Worm (Caenorhabditis elegans) whole organism, L4 larva: ENCODE results near the gene fbxb-47.

Experiments used
- F44E2.7 ChIP-seq: fragments of 200-800 bp; sonication (Bioruptor generic); IDR thresholded peaks from 2 replicates; pipeline ENCODE4 v2.1.2; 2022; ENCODE audit warnings: missing genetic modification characterization, missing compliant biosample characterization
- T20F7.1 ChIP-seq: fragments of 200-800 bp; sonication (Bioruptor generic); optimal IDR thresholded peaks from 2 replicates; lab custom pipeline; 2018; ENCODE audit warnings: mild to moderate bottlenecking, missing genetic modification characterization, missing compliant biosample characterization
- Y75B8A.6 ChIP-seq: fragments of 200-800 bp; sonication (Bioruptor generic); IDR thresholded peaks from 2 replicates; pipeline ENCODE4 v1.3.6; 2022; ENCODE audit warnings: missing genetic modification reagents, missing genetic modification characterization, missing compliant biosample characterization
- ZK337.2 ChIP-seq: fragments of 200-800 bp; sonication (Bioruptor generic); IDR thresholded peaks from 2 replicates; pipeline ENCODE4 v1.3.6; 2022; ENCODE audit warnings: missing genetic modification reagents, missing genetic modification characterization, missing compliant biosample characterization
- aha-1 ChIP-seq: fragments of 150-350 bp; peaks from one replicate; lab custom pipeline; 2014; ENCODE audit warnings: missing biosample characterization, missing genetic modification characterization
- arid-1 ChIP-seq: fragments of 200-800 bp; sonication (Bioruptor generic); conservative IDR thresholded peaks from 2 replicates; pipeline ENCODE4 v1.3.6; 2022; ENCODE audit warnings: missing genetic modification reagents, missing genetic modification characterization, missing compliant biosample characterization
- ceh-44 ChIP-seq: fragments of 200-800 bp; sonication (Bioruptor generic); IDR thresholded peaks from 2 replicates; pipeline ENCODE4 v1.3.6; 2022; ENCODE audit warnings: missing genetic modification reagents, missing genetic modification characterization, missing compliant biosample characterization
- ceh-62 ChIP-seq: sonication (generic microtip); optimal IDR thresholded peaks from 2 replicates; lab custom pipeline; 2017; ENCODE audit warnings: missing biosample characterization, missing genetic modification characterization
- cey-2 ChIP-seq: sonication (generic microtip); optimal IDR thresholded peaks from 3 replicates; lab custom pipeline; 2017; ENCODE audit warnings: missing genetic modification characterization, mild to moderate bottlenecking, missing compliant biosample characterization, antibody characterized with exemption, borderline replicate concordance; ENCODE audit not compliant: insufficient read depth
- daf-12 ChIP-seq: fragments of 150-350 bp; optimal IDR thresholded peaks from 2 replicates; lab custom pipeline; 2014; ENCODE audit warnings: missing biosample characterization, missing genetic modification reagents, missing genetic modification characterization
- dve-1 ChIP-seq: sonication (generic microtip); optimal IDR thresholded peaks from 2 replicates; lab custom pipeline; 2017; ENCODE audit warnings: antibody characterized with exemption, mild to moderate bottlenecking, missing genetic modification characterization, missing compliant biosample characterization; ENCODE audit not compliant: insufficient read depth
- gei-8 ChIP-seq: fragments of 200-800 bp; sonication (Bioruptor generic); optimal IDR thresholded peaks from 2 replicates; lab custom pipeline; 2018; ENCODE audit warnings: mild to moderate bottlenecking, missing genetic modification characterization, missing compliant biosample characterization
- hlh-30 ChIP-seq: sonication (generic microtip); optimal IDR thresholded peaks from 2 replicates; lab custom pipeline; 2017; ENCODE audit warnings: antibody characterized with exemption, mild to moderate bottlenecking, missing genetic modification characterization, missing compliant biosample characterization; ENCODE audit not compliant: insufficient read depth
- jun-1 ChIP-seq: fragments of 150-350 bp; optimal IDR thresholded peaks from 2 replicates; lab custom pipeline; 2014; ENCODE audit warnings: missing biosample characterization, missing genetic modification reagents, missing genetic modification characterization
- lin-29 ChIP-seq: fragments of 200-800 bp; sonication (Bioruptor generic); IDR thresholded peaks from 2 replicates; pipeline ENCODE4 v1.3.6; 2022; ENCODE audit warnings: missing genetic modification reagents, missing genetic modification characterization, missing compliant biosample characterization
- lin-38 ChIP-seq: fragments of 200-800 bp; sonication (Bioruptor generic); IDR thresholded peaks from 2 replicates; pipeline ENCODE4 v1.3.6; 2022; ENCODE audit warnings: missing genetic modification reagents, missing genetic modification characterization, missing compliant biosample characterization
- lir-3 ChIP-seq: sonication (generic microtip); optimal IDR thresholded peaks from 2 replicates; lab custom pipeline; 2016; ENCODE audit warnings: mild to moderate bottlenecking, missing genetic modification characterization, missing compliant biosample characterization
- lsy-2 ChIP-seq, 2 experiments: fragments of 150-350 bp in 1 of 2; sonication (generic microtip) in 1 of 2; optimal IDR thresholded peaks; 2 replicates each; lab custom pipeline; 2014 to 2017; ENCODE audit warnings: missing biosample characterization in 2 of 2, missing genetic modification characterization in 2 of 2
- madf-5 ChIP-seq, 2 experiments: fragments of 200-800 bp; sonication (Bioruptor generic); IDR thresholded peaks; 2 replicates each; pipeline ENCODE4 v1.3.6; 2022; ENCODE audit warnings: missing compliant biosample characterization in 2 of 2, missing genetic modification characterization in 2 of 2
- mes-2 ChIP-seq: sonication (generic microtip); optimal IDR thresholded peaks from 2 replicates; lab custom pipeline; 2016; ENCODE audit warnings: missing genotype, mild to moderate bottlenecking, missing genetic modification characterization, missing compliant biosample characterization; ENCODE audit not compliant: poor library complexity, severe bottlenecking
- mxl-2 ChIP-seq: fragments of 200-800 bp; sonication (Bioruptor generic); conservative IDR thresholded peaks from 2 replicates; pipeline ENCODE4 v1.3.6; 2022; ENCODE audit warnings: missing genetic modification reagents, missing genetic modification characterization, missing compliant biosample characterization
- mxl-3 ChIP-seq: fragments of 200-800 bp; sonication (Bioruptor generic); optimal IDR thresholded peaks from 2 replicates; lab custom pipeline; 2018; ENCODE audit warnings: mild to moderate bottlenecking, missing genetic modification characterization, missing compliant biosample characterization
- nhr-28 ChIP-seq: fragments of 150-350 bp; optimal IDR thresholded peaks from 2 replicates; lab custom pipeline; 2014; ENCODE audit warnings: missing biosample characterization, missing genetic modification characterization
- nhr-6 ChIP-seq: fragments of 150-350 bp; optimal IDR thresholded peaks from 2 replicates; lab custom pipeline; 2014; ENCODE audit warnings: missing biosample characterization, missing genetic modification characterization
- nhr-76 ChIP-seq: fragments of 150-350 bp; optimal IDR thresholded peaks from 2 replicates; lab custom pipeline; 2014; ENCODE audit warnings: missing biosample characterization, missing genetic modification characterization
- nhr-77 ChIP-seq: fragments of 150-350 bp; optimal IDR thresholded peaks from 2 replicates; lab custom pipeline; 2014; ENCODE audit warnings: missing biosample characterization, missing genetic modification characterization
- php-3 ChIP-seq: fragments of 200-800 bp; sonication (Bioruptor generic); IDR thresholded peaks from 2 replicates; pipeline ENCODE4 v1.3.6; 2022; ENCODE audit warnings: missing genetic modification reagents, missing genetic modification characterization, missing compliant biosample characterization
- rbr-2 ChIP-seq: sonication (generic microtip); optimal IDR thresholded peaks from 2 replicates; lab custom pipeline; 2016; ENCODE audit warnings: missing genotype, missing genetic modification characterization, missing compliant biosample characterization
- set-16 ChIP-seq: fragments of 200-800 bp; sonication (Bioruptor generic); IDR thresholded peaks from 2 replicates; pipeline ENCODE4 v1.3.6; 2022; ENCODE audit warnings: missing genetic modification reagents, missing genetic modification characterization, missing compliant biosample characterization
- snpc-4 ChIP-seq: fragments of 150-350 bp; optimal IDR thresholded peaks from 2 replicates; lab custom pipeline; 2014; ENCODE audit warnings: missing biosample characterization, missing genetic modification characterization
- spr-3 ChIP-seq: fragments of 200-800 bp; sonication (Bioruptor generic); optimal IDR thresholded peaks from 2 replicates; lab custom pipeline; 2018; ENCODE audit warnings: mild to moderate bottlenecking, missing genetic modification characterization, missing compliant biosample characterization
- tag-97 ChIP-seq: fragments of 200-800 bp; sonication (Bioruptor generic); IDR thresholded peaks from 2 replicates; pipeline ENCODE4 v1.3.6; 2022; ENCODE audit warnings: missing genetic modification characterization, missing compliant biosample characterization
- tra-1 ChIP-seq: fragments of 200-800 bp; sonication (Bioruptor generic); IDR thresholded peaks from 2 replicates; pipeline ENCODE4 v1.3.6; 2022; ENCODE audit warnings: missing genetic modification reagents, missing genetic modification characterization, missing compliant biosample characterization
- vab-7 ChIP-seq: fragments of 200-800 bp; sonication (Bioruptor generic); IDR thresholded peaks from 2 replicates; pipeline ENCODE4 v1.3.6; 2022; ENCODE audit warnings: missing genetic modification reagents, missing genetic modification characterization, missing compliant biosample characterization
- zag-1 ChIP-seq: fragments of 150-350 bp; optimal IDR thresholded peaks from 2 replicates; lab custom pipeline; 2014; ENCODE audit warnings: missing biosample characterization, missing genetic modification characterization
- zfp-3 ChIP-seq: fragments of 200-800 bp; sonication (Bioruptor generic); conservative IDR thresholded peaks from 2 replicates; pipeline ENCODE4 v1.3.6; 2022; ENCODE audit warnings: missing genetic modification reagents, missing genetic modification characterization, missing compliant biosample characterization
- ztf-7 ChIP-seq: fragments of 150-350 bp; optimal IDR thresholded peaks from 2 replicates; lab custom pipeline; 2014; ENCODE audit warnings: missing biosample characterization, missing genetic modification characterization

The fbxb-47 gene

DNA sequence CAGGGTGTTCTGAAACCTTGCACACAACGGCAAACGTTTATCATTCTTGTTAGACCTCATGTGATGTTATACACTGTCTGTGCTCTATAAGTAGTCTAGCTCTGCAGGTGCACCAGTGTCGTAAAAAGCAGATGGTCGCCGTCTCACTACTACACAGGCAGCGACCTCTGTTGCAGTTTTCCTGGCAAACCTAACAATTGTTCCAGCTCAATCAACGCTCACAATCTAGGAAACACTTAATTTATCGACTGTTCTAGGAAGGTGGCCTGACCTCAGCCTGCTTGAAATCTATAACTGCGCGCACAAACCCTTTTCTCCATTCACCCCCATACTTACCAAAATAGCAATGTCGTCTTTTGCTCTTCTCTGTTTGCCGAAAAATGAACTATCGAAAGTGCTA is 21.1 kb upstream of the fbxb-47 start, which contains the start of gene fbxb-11:
Gene fbxb-11, plus strand, starts transcription at position 301 of the 400 bp plus-strand sequence.
- no peak for TF ChIP-seq hlh-30 (tag; lab: Kevin White, UChicago)
- no peak for TF ChIP-seq zfp-3 (GFP tag; lab: Robert Waterston, UW)
- TF ChIP-seq tag-97: no peak
- TF ChIP-seq cey-2: no peak
- no peak for TF ChIP-seq nhr-28

DNA sequence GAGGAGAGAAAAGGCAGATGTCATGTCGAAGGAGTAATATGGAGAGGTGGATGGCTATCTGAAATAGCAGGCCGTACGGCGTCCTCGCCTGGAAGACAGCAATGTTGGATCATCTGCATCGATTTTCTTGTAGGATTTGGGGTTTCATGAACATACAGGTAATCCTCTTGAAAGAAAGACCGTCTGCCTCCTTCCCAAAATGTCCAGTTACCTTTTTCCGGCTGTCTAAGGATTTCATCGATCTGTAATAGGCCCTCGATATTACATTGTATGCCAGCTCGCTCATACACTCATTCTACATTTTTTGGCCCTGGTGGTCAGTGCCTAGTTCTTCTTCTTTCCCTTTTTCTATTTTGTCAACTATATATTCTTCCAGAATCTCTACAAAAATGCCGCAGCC is 19.1 kb upstream of the fbxb-47 start, which contains the start of the genes fbxb-5 and btb-8:
Gene fbxb-5, minus strand, starts transcription at position 101 of the 400 bp plus-strand sequence.
Gene btb-8, plus strand, starts transcription at position 377 of the 400 bp plus-strand sequence.
- TF ChIP-seq zag-1 (tag; lab: Kevin White, UChicago) (no peak), mxl-2 (GFP tag; lab: Robert Waterston, UW) (no peak), nhr-77 (no peak), Y75B8A.6 (GFP tag; lab: Robert Waterston, UW) (no peak), ztf-7 (tag; lab: Kevin White, UChicago) (no peak), gei-8 (no peak), lin-38 (GFP tag; lab: Robert Waterston, UW) (no peak), ceh-62 (tag; lab: Kevin White, UChicago) (no peak), tra-1 (no peak), ZK337.2 (GFP tag; lab: Robert Waterston, UW) (no peak), rbr-2 (tag; lab: Kevin White, UChicago) (no peak), daf-12 (tag; lab: Kevin White, UChicago) (no peak)

DNA sequence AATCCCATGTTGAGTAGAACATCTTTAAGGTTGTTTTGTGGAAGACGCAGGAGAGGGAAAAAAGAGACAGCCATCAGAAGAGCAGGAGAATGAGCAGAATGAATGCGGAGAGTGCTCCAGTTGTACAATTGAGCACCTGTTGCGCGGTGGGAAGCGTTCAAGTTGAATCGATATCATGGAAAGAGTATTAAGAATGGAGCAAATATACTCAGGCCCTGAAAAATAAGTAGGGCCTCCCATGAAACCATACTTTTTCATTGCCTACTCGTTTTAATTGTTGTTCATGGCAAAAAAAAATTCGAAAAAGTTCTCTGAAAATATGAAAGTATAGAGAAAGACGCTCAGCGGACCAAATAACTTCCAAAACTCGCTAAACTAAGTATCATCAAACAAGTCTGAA is 15.9 kb upstream of the fbxb-47 start, which contains the start of gene fbxb-48:
Gene fbxb-48, minus strand, starts transcription at position 101 of the 400 bp plus-strand sequence.
- TF ChIP-seq F44E2.7 (GFP tag; lab: Robert Waterston, UW) (no peak), lsy-2 (tag; optimal IDR thresholded peaks at IDR 0.05; lab: Kevin White, UChicago) (no peak), lin-29 (GFP tag; lab: Robert Waterston, UW) (no peak), mes-2 (tag; lab: Kevin White, UChicago) (no peak), aha-1 (tag; lab: Kevin White, UChicago) (no peak), nhr-6 (tag; lab: Kevin White, UChicago) (no peak), lir-3 (tag; lab: Kevin White, UChicago) (no peak), dve-1 (tag; lab: Kevin White, UChicago) (no peak), jun-1 (no peak), set-16 (GFP tag; lab: Robert Waterston, UW) (no peak), spr-3 (GFP tag; lab: Kevin White, UChicago) (no peak), ceh-44 (GFP tag; lab: Robert Waterston, UW) (no peak), php-3 (no peak), T20F7.1 (GFP tag; lab: Kevin White, UChicago) (no peak), nhr-76 (tag; lab: Kevin White, UChicago) (no peak)

DNA sequence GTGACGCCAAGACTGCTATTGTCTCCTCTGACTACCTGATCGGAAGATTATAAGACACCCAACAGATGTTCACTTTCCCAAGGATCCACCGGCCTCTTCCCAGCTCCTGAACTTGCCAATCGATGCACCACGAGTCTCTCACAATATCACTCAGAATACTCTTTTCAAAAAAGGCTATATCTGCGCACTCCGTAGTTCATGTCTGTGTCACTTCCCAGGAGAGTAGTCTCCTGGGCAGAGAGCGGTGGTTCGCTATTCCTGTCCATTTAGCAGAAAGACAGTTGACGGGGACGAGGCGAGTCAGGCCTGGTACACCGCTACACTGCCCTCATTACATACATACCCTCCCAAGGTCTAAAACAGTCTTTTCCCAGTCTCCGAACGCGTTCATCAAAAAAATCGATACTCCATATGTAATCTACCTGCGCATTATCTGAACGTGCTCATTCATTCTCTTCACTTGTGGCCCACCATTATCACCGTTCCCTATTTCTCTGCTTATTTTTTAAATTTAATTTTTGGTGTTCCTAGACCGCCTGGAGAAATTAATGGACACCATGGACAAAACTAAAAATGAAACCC is 11.6 kb upstream of the fbxb-47 start, which contains the start of gene btb-6:
Gene btb-6, plus strand, starts transcription at position 532 of the 582 bp plus-strand sequence.
- no peak for TF ChIP-seq madf-5 (GFP tag; IDR thresholded peaks at IDR 0.05; lab: Robert Waterston, UW)
- no peak for TF ChIP-seq arid-1 (GFP tag; lab: Robert Waterston, UW)
- TF ChIP-seq mxl-3: no peak
- no peak for TF ChIP-seq snpc-4 (tag; lab: Kevin White, UChicago)
- TF ChIP-seq vab-7: no peak
